Fruit fly (Drosophila melanogaster) whole organism, embryonic: ENCODE measurements around the gene CG34310.

Experiments used
- Atf-2 ChIP-seq: fragments of 200-800 bp; sonication (Bioruptor generic); optimal IDR thresholded peaks from 2 replicates; lab custom pipeline; 2016; ENCODE audit warnings: missing biosample characterization, missing genetic modification characterization
- Bdp1 ChIP-seq: fragments of 200-800 bp; sonication (Bioruptor generic); optimal IDR thresholded peaks from 3 replicates; lab custom pipeline; 2016; ENCODE audit warnings: missing biosample characterization, missing genetic modification characterization
- Bgb ChIP-seq: fragments of 200-800 bp; sonication (Bioruptor generic); IDR thresholded peaks from 2 replicates; pipeline ENCODE4 v1.3.6; 2022; ENCODE audit warnings: missing biosample characterization, missing genetic modification characterization; ENCODE audit not compliant: partially characterized antibody
- BtbVII ChIP-seq: fragments of 200-800 bp; sonication (Bioruptor generic); optimal IDR thresholded peaks from 3 replicates; lab custom pipeline; 2017; ENCODE audit warnings: missing biosample characterization, mild to moderate bottlenecking, missing genetic modification characterization
- CG10654 ChIP-seq: fragments of 200-800 bp; sonication (Bioruptor generic); optimal IDR thresholded peaks from 2 replicates; lab custom pipeline; 2016; ENCODE audit warnings: missing biosample characterization, missing genetic modification characterization
- CG11085 ChIP-seq: fragments of 200-800 bp; sonication (Bioruptor generic); IDR thresholded peaks from 2 replicates; pipeline ENCODE4 v1.3.6; 2022; ENCODE audit warnings: missing biosample characterization, missing genetic modification characterization
- CG11456 ChIP-seq: fragments of 200-800 bp; sonication (Bioruptor generic); IDR thresholded peaks from 3 replicates; pipeline ENCODE4 v1.3.6; 2022; ENCODE audit warnings: missing biosample characterization, missing genetic modification characterization
- CG13894 ChIP-seq: fragments of 200-800 bp; sonication (Bioruptor generic); optimal IDR thresholded peaks from 3 replicates; lab custom pipeline; 2018; ENCODE audit warnings: missing biosample characterization, mild to moderate bottlenecking, missing genetic modification characterization, moderate library complexity
- CG14014 ChIP-seq: fragments of 200-800 bp; sonication (Bioruptor generic); IDR thresholded peaks from 2 replicates; pipeline ENCODE4 v1.3.6; 2022; ENCODE audit warnings: missing biosample characterization, missing genetic modification characterization
- CG14441 ChIP-seq: fragments of 200-800 bp; sonication (Bioruptor generic); IDR thresholded peaks from 2 replicates; pipeline ENCODE4 v1.3.6; 2022; ENCODE audit warnings: missing biosample characterization, missing genetic modification characterization
- CG15479 ChIP-seq: fragments of 200-800 bp; sonication (Bioruptor generic); optimal IDR thresholded peaks from 3 replicates; lab custom pipeline; 2019; ENCODE audit warnings: missing biosample characterization, mild to moderate bottlenecking, missing genetic modification characterization, moderate library complexity
- CG18011 ChIP-seq: fragments of 200-800 bp; sonication (Bioruptor generic); optimal IDR thresholded peaks from 2 replicates; lab custom pipeline; 2017; ENCODE audit warnings: missing biosample characterization, missing genetic modification characterization, mild to moderate bottlenecking, moderate library complexity, missing genotype
- CG30403 ChIP-seq: fragments of 200-800 bp; sonication (Bioruptor generic); optimal IDR thresholded peaks from 3 replicates; lab custom pipeline; 2016; ENCODE audit warnings: missing biosample characterization, missing genetic modification characterization
- CG32767 ChIP-seq: fragments of 200-800 bp; sonication (Bioruptor generic); IDR thresholded peaks from 2 replicates; pipeline ENCODE4 v1.3.6; 2022; ENCODE audit warnings: missing biosample characterization, missing genetic modification characterization
- CG33213 ChIP-seq: fragments of 200-800 bp; sonication (Bioruptor generic); optimal IDR thresholded peaks from 3 replicates; lab custom pipeline; 2016; ENCODE audit warnings: missing biosample characterization, missing genetic modification characterization
- CG6254 ChIP-seq: fragments of 200-800 bp; sonication (Bioruptor generic); optimal IDR thresholded peaks from 3 replicates; lab custom pipeline; 2017; ENCODE audit warnings: mild to moderate bottlenecking, missing biosample characterization, missing genetic modification reagents, missing genetic modification characterization
- CG6791 ChIP-seq: fragments of 200-800 bp; sonication (Bioruptor generic); IDR thresholded peaks from 3 replicates; pipeline ENCODE4 v1.3.6; 2022; ENCODE audit warnings: missing biosample characterization, missing genetic modification characterization; ENCODE audit not compliant: partially characterized antibody
- CG8089 ChIP-seq: fragments of 200-800 bp; sonication (Bioruptor generic); optimal IDR thresholded peaks from 3 replicates; lab custom pipeline; 2016; ENCODE audit warnings: missing biosample characterization, missing genetic modification characterization
- CG8281 ChIP-seq: fragments of 200-800 bp; sonication (Bioruptor generic); optimal IDR thresholded peaks from 2 replicates; lab custom pipeline; 2018; ENCODE audit warnings: missing biosample characterization, mild to moderate bottlenecking, missing genetic modification characterization, moderate library complexity
- CG8388 ChIP-seq: fragments of 200-800 bp; sonication (Bioruptor generic); optimal IDR thresholded peaks from 2 replicates; lab custom pipeline; 2019; ENCODE audit warnings: missing biosample characterization, mild to moderate bottlenecking, missing genetic modification characterization, moderate library complexity
- CG9609 ChIP-seq: fragments of 200-800 bp; sonication (Bioruptor generic); optimal IDR thresholded peaks from 3 replicates; lab custom pipeline; 2016; ENCODE audit warnings: missing biosample characterization, missing genetic modification characterization
- CoRest ChIP-seq: fragments of 200-800 bp; sonication (Bioruptor generic); optimal IDR thresholded peaks from 3 replicates; lab custom pipeline; 2018; ENCODE audit warnings: missing biosample characterization, mild to moderate bottlenecking, missing genetic modification characterization, moderate library complexity
- Dref ChIP-seq: fragments of 200-800 bp; sonication (Bioruptor generic); IDR thresholded peaks from 2 replicates; pipeline ENCODE4 v1.3.6; 2022; ENCODE audit warnings: missing biosample characterization, missing genetic modification characterization
- Fer1 ChIP-seq: fragments of 200-800 bp; sonication (Bioruptor generic); optimal IDR thresholded peaks from 2 replicates; lab custom pipeline; 2017; ENCODE audit warnings: missing biosample characterization, mild to moderate bottlenecking, missing genetic modification characterization
- GATAe ChIP-seq: fragments of 200-800 bp; sonication (Bioruptor generic); conservative IDR thresholded peaks from 2 replicates; pipeline ENCODE4 v1.3.6; 2022; ENCODE audit warnings: missing biosample characterization, missing genetic modification characterization
- Hand ChIP-seq: fragments of 200-800 bp; sonication (Bioruptor generic); optimal IDR thresholded peaks from 2 replicates; lab custom pipeline; 2017; ENCODE audit warnings: mild to moderate bottlenecking, missing biosample characterization, missing genetic modification reagents, missing genetic modification characterization
- Hmx ChIP-seq: fragments of 200-800 bp; sonication (Bioruptor generic); optimal IDR thresholded peaks from 2 replicates; lab custom pipeline; 2016; ENCODE audit warnings: missing biosample characterization, missing genetic modification characterization
- Hr78 ChIP-seq, 2 experiments: fragments of 200-800 bp in 1 of 2; fragments of >200 bp in 1 of 2; sonication (Bioruptor generic) in 1 of 2; optimal IDR thresholded peaks; 2 replicates each; lab custom pipeline; 2017 to 2019; ENCODE audit warnings: missing biosample characterization in 2 of 2, missing genetic modification characterization in 2 of 2, mild to moderate bottlenecking in 1 of 2, moderate library complexity in 1 of 2
- MTF-1 ChIP-seq: fragments of 200-800 bp; sonication (Bioruptor generic); optimal IDR thresholded peaks from 2 replicates; lab custom pipeline; 2018; ENCODE audit warnings: missing biosample characterization, mild to moderate bottlenecking, missing genetic modification characterization, borderline replicate concordance
- Myb ChIP-seq: fragments of 200-800 bp; sonication (Bioruptor generic); optimal IDR thresholded peaks from 2 replicates; lab custom pipeline; 2016; ENCODE audit warnings: missing biosample characterization, missing genetic modification characterization
- Neu2 ChIP-seq: fragments of 200-800 bp; sonication (Bioruptor generic); optimal IDR thresholded peaks from 3 replicates; lab custom pipeline; 2016; ENCODE audit warnings: missing biosample characterization, missing genetic modification characterization, borderline replicate concordance
- amos ChIP-seq: fragments of 200-800 bp; sonication (Bioruptor generic); IDR thresholded peaks from 2 replicates; pipeline ENCODE4 v1.3.6; 2022; ENCODE audit warnings: missing biosample characterization, missing genetic modification characterization; ENCODE audit not compliant: partially characterized antibody
- ato ChIP-seq: fragments of 200-800 bp; sonication (Bioruptor generic); IDR thresholded peaks from 2 replicates; pipeline ENCODE4 v1.3.6; 2022; ENCODE audit warnings: missing biosample characterization, missing genetic modification characterization; ENCODE audit not compliant: partially characterized antibody
- br ChIP-seq: fragments of >200 bp; optimal IDR thresholded peaks from 2 replicates; lab custom pipeline; 2017
- caup ChIP-seq: fragments of 200-800 bp; sonication (Bioruptor generic); optimal IDR thresholded peaks from 3 replicates; lab custom pipeline; 2017; ENCODE audit warnings: missing biosample characterization, mild to moderate bottlenecking, missing genetic modification characterization, moderate library complexity; ENCODE audit not compliant: severe bottlenecking
- crc ChIP-seq: fragments of 200-800 bp; sonication (Bioruptor generic); optimal IDR thresholded peaks from 2 replicates; lab custom pipeline; 2016; ENCODE audit warnings: missing biosample characterization, missing genetic modification characterization
- en ChIP-seq: fragments of 200-800 bp; sonication (Bioruptor generic); optimal IDR thresholded peaks from 2 replicates; lab custom pipeline; 2016; ENCODE audit warnings: missing biosample characterization, missing genetic modification characterization
- esg ChIP-seq: fragments of 200-800 bp; sonication (Bioruptor generic); conservative IDR thresholded peaks from 2 replicates; pipeline ENCODE4 v1.3.6; 2022; ENCODE audit warnings: missing biosample characterization, missing genetic modification characterization
- gt ChIP-seq: fragments of 200-800 bp; sonication (Bioruptor generic); IDR thresholded peaks from 2 replicates; pipeline ENCODE4 v1.3.6; 2022; ENCODE audit warnings: missing biosample characterization, missing genetic modification characterization
- jigr1 ChIP-seq: fragments of 200-800 bp; sonication (Bioruptor generic); IDR thresholded peaks from 3 replicates; pipeline ENCODE4 v1.3.6; 2022; ENCODE audit warnings: missing biosample characterization, missing genetic modification characterization
- maf-S ChIP-seq: fragments of 200-800 bp; sonication (Bioruptor generic); optimal IDR thresholded peaks from 2 replicates; lab custom pipeline; 2016; ENCODE audit warnings: missing biosample characterization, missing genetic modification characterization
- mirr ChIP-seq: fragments of 200-800 bp; sonication (Bioruptor generic); optimal IDR thresholded peaks from 3 replicates; lab custom pipeline; 2018; ENCODE audit warnings: missing biosample characterization, mild to moderate bottlenecking, missing genetic modification characterization
- mld ChIP-seq: fragments of 200-800 bp; sonication (Bioruptor generic); IDR thresholded peaks from 3 replicates; pipeline ENCODE4 v1.3.6; 2022; ENCODE audit warnings: missing biosample characterization, missing genetic modification characterization; ENCODE audit not compliant: partially characterized antibody
- pan ChIP-seq, 4 experiments: fragments of >200 bp in 3 of 4; fragments of 200-800 bp in 1 of 4; sonication (Bioruptor generic) in 1 of 4; optimal IDR thresholded peaks in 3 of 4; IDR thresholded peaks in 1 of 4; 2 replicates each; pipeline versions ENCODE4 v1.3.6 to Lab custom; 2017 to 2022; ENCODE audit warnings: missing biosample characterization in 2 of 4, missing genetic modification characterization in 2 of 4, mixed read lengths in 1 of 4
- pb ChIP-seq: fragments of 200-800 bp; sonication (Bioruptor generic); optimal IDR thresholded peaks from 3 replicates; lab custom pipeline; 2016; ENCODE audit warnings: missing biosample characterization, missing genetic modification characterization
- salm ChIP-seq: fragments of 200-800 bp; sonication (Bioruptor generic); optimal IDR thresholded peaks from 2 replicates; lab custom pipeline; 2018; ENCODE audit warnings: missing biosample characterization, mild to moderate bottlenecking, missing genetic modification characterization
- seq ChIP-seq: fragments of 200-800 bp; sonication (Bioruptor generic); IDR thresholded peaks from 2 replicates; pipeline ENCODE4 v1.3.6; 2022; ENCODE audit warnings: missing biosample characterization, missing genetic modification characterization
- so ChIP-seq: fragments of 200-800 bp; sonication (Bioruptor generic); IDR thresholded peaks from 3 replicates; pipeline ENCODE4 v1.3.6; 2022; ENCODE audit warnings: missing biosample characterization, missing genetic modification characterization
- sug ChIP-seq: fragments of 200-800 bp; optimal IDR thresholded peaks from 2 replicates; lab custom pipeline; 2019; ENCODE audit warnings: missing biosample characterization, mild to moderate bottlenecking, missing genetic modification characterization, moderate library complexity
- tin ChIP-seq: fragments of 200-800 bp; sonication (Bioruptor generic); optimal IDR thresholded peaks from 3 replicates; lab custom pipeline; 2016; ENCODE audit warnings: missing biosample characterization, missing genetic modification characterization

The CG34310 gene

DNA sequence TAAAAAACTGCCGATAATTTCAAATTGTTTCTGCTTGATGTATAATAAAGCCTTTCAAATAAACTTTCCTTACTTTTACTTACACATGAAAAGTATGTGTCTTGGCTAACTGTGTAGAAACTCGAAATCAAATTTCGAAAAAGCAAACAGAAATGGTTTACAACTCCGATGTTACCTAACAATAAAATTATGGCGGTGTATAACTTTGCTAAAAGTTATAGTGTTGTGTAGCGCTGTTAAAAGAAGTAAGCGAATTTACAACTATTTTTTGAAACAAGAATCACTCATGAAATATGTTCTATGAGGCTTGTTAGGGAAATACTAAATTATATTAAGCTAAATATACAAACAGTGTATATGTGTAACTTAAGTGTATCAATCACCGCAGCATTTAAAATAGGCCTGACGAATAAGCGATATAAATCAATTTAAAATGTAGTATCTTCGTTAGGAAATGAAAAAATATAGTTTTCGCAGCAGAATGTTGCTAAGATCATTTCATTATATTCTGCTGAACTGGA is 40.8 kb upstream of the CG34310 start, which contains the start of gene CG34345 (continued):
- TF ChIP-seq amos (GFP tag; lab: Robert Waterston, UW): peak; percentile 59
- no peak for TF ChIP-seq CG8281 (tag; lab: Kevin White, UChicago)
- no peak for TF ChIP-seq crc
- TF ChIP-seq esg (GFP tag; lab: Robert Waterston, UW): no peak
- no peak for TF ChIP-seq CG14441 (GFP tag; lab: Robert Waterston, UW)
- TF ChIP-seq so: no peak
- TF ChIP-seq BtbVII (GFP tag; lab: Kevin White, UChicago): no peak
- TF ChIP-seq Bgb: peak; percentile 77
- TF ChIP-seq Hmx: no peak
- TF ChIP-seq Bdp1: no peak
- TF ChIP-seq CG15479 (GFP tag; lab: Kevin White, UChicago): no peak
- no peak for TF ChIP-seq Neu2
- TF ChIP-seq CoRest (tag; lab: Kevin White, UChicago): peak; percentile 47
- no peak for TF ChIP-seq CG18011
- no peak for TF ChIP-seq CG32767
- no peak for TF ChIP-seq seq (GFP tag; lab: Robert Waterston, UW)
- no peak for TF ChIP-seq CG14014 (GFP tag; lab: Robert Waterston, UW)
- TF ChIP-seq pan (optimal IDR thresholded peaks at IDR 0.05; lab: Kevin White, UChicago): no peak
- TF ChIP-seq pan (GFP tag; optimal IDR thresholded peaks at IDR 0.05 in 1 of 2, IDR thresholded peaks at IDR 0.05 in 1 of 2): no peak
- no peak for TF ChIP-seq CG6254 (GFP tag; lab: Kevin White, UChicago)
- no peak for TF ChIP-seq CG9609
- no peak for TF ChIP-seq mirr (GFP tag; lab: Kevin White, UChicago)
- no peak for TF ChIP-seq jigr1 (GFP tag; lab: Robert Waterston, UW)
- no peak for TF ChIP-seq CG8388 (GFP tag; lab: Kevin White, UChicago)
- TF ChIP-seq Fer1 (GFP tag; lab: Kevin White, UChicago): no peak
- TF ChIP-seq CG6791 (GFP tag; lab: Robert Waterston, UW): peak; percentile 81
- no peak for TF ChIP-seq caup (GFP tag; lab: Kevin White, UChicago)
- TF ChIP-seq salm (tag; lab: Kevin White, UChicago): no peak
- no peak for TF ChIP-seq sug (tag; lab: Kevin White, UChicago)
- TF ChIP-seq CG8089 (GFP tag; lab: Kevin White, UChicago): no peak
- TF ChIP-seq GATAe: no peak
- peak; percentile 6 for TF ChIP-seq maf-S
- TF ChIP-seq ato (GFP tag; lab: Robert Waterston, UW): peak; percentile 48; the same call in 1 of the 2 replicates
- no peak for TF ChIP-seq gt (GFP tag; lab: Robert Waterston, UW)
- TF ChIP-seq CG13894 (tag; lab: Kevin White, UChicago): no peak
- TF ChIP-seq br (lab: Kevin White, UChicago): no peak
- TF ChIP-seq CG30403 (GFP tag; lab: Kevin White, UChicago): peak; percentile 25
- TF ChIP-seq mld (GFP tag; lab: Robert Waterston, UW): no peak
- TF ChIP-seq Hand: no peak
- peak; percentile 81 for TF ChIP-seq Myb (GFP tag; lab: Kevin White, UChicago)
- peak; percentile 40 for TF ChIP-seq CG33213 (GFP tag; lab: Kevin White, UChicago)
- TF ChIP-seq MTF-1 (GFP tag; lab: Kevin White, UChicago): no peak
- TF ChIP-seq en (GFP tag; lab: Kevin White, UChicago): no peak
- TF ChIP-seq tin: no peak
- TF ChIP-seq Hr78 (GFP tag; optimal IDR thresholded peaks at IDR 0.05; lab: Kevin White, UChicago): no peak
- no peak for TF ChIP-seq Atf-2 (GFP tag; lab: Kevin White, UChicago)
- no peak for TF ChIP-seq CG10654 (GFP tag; lab: Kevin White, UChicago)
- TF ChIP-seq CG11456 (GFP tag; lab: Robert Waterston, UW): no peak
- TF ChIP-seq pb (GFP tag; lab: Kevin White, UChicago): no peak
- no peak for TF ChIP-seq CG11085 (GFP tag; lab: Robert Waterston, UW)
- no peak for TF ChIP-seq Dref
